Worm (Caenorhabditis elegans) whole organism, L1 larva: ENCODE results near the gene ribo-1.

Source experiments
- C04F5.9 ChIP-seq: sonication (generic microtip); optimal IDR thresholded peaks from 2 replicates; lab custom pipeline; 2016; ENCODE audit warnings: missing genetic modification characterization, missing compliant biosample characterization
- C16A3.4 ChIP-seq: fragments of 150-350 bp; optimal IDR thresholded peaks from 2 replicates; lab custom pipeline; 2014; ENCODE audit warnings: missing biosample characterization, missing genetic modification characterization
- F16B12.6 ChIP-seq: fragments of 150-350 bp; optimal IDR thresholded peaks from 2 replicates; lab custom pipeline; 2014; ENCODE audit warnings: missing biosample characterization, missing genetic modification characterization
- Y116A8C.19 ChIP-seq: sonication (generic microtip); optimal IDR thresholded peaks from 2 replicates; lab custom pipeline; 2016; ENCODE audit warnings: missing compliant biosample characterization, missing genetic modification characterization, borderline replicate concordance
- aly-2 ChIP-seq: fragments of 150-350 bp; optimal IDR thresholded peaks from 2 replicates; lab custom pipeline; 2014; ENCODE audit warnings: missing biosample characterization, missing genetic modification characterization
- ama-1 ChIP-seq: fragments of 150-350 bp; optimal IDR thresholded peaks from 2 replicates; lab custom pipeline; 2014
- blmp-1 ChIP-seq: fragments of 150-350 bp; optimal IDR thresholded peaks from 2 replicates; lab custom pipeline; 2014; ENCODE audit warnings: missing biosample characterization, missing genetic modification characterization
- ceh-63 ChIP-seq: fragments of 200-800 bp; sonication (Bioruptor generic); optimal IDR thresholded peaks from 2 replicates; lab custom pipeline; 2018; ENCODE audit warnings: mild to moderate bottlenecking, missing genetic modification characterization, missing compliant biosample characterization
- ceh-82 ChIP-seq, 3 experiments: fragments of 150-350 bp in 1 of 3; sonication (generic microtip) in 2 of 3; optimal IDR thresholded peaks; 2 replicates each; lab custom pipeline; 2014 to 2017; ENCODE audit warnings: missing biosample characterization in 3 of 3, missing genetic modification characterization in 3 of 3
- ceh-88 ChIP-seq: fragments of 200-800 bp; sonication (Bioruptor generic); IDR thresholded peaks from 2 replicates; pipeline ENCODE4 v1.3.6; 2022; ENCODE audit warnings: missing genetic modification characterization, missing compliant biosample characterization
- ceh-90 ChIP-seq: sonication (generic microtip); optimal IDR thresholded peaks from 2 replicates; lab custom pipeline; 2016; ENCODE audit warnings: missing genetic modification characterization, missing compliant biosample characterization
- dpl-1 ChIP-seq, 3 experiments: fragments of 150-350 bp in 2 of 3; sonication (generic microtip) in 1 of 3; optimal IDR thresholded peaks; 2 replicates each; lab custom pipeline; 2014 to 2017; ENCODE audit warnings: missing biosample characterization in 3 of 3, missing genetic modification characterization in 3 of 3, missing genetic modification reagents in 3 of 3
- efl-3 ChIP-seq: fragments of 200-800 bp; sonication (Bioruptor generic); optimal IDR thresholded peaks from 2 replicates; lab custom pipeline; 2018; ENCODE audit warnings: mild to moderate bottlenecking, missing genetic modification characterization, missing compliant biosample characterization
- egl-27 ChIP-seq, 2 experiments: fragments of 150-350 bp in 1 of 2; sonication (generic microtip); optimal IDR thresholded peaks; 3 replicates each; lab custom pipeline; 2017 to 2018; ENCODE audit warnings: missing biosample characterization in 2 of 2, missing genetic modification characterization in 2 of 2, missing genetic modification reagents in 2 of 2
- fkh-4 ChIP-seq: sonication (generic microtip); optimal IDR thresholded peaks from 2 replicates; lab custom pipeline; 2016; ENCODE audit warnings: missing compliant biosample characterization, missing genetic modification characterization, borderline replicate concordance
- fos-1 ChIP-seq: fragments of 150-350 bp; optimal IDR thresholded peaks from 2 replicates; lab custom pipeline; 2014; ENCODE audit warnings: missing biosample characterization, missing genetic modification characterization
- grh-1 ChIP-seq: fragments of 200-800 bp; sonication (Bioruptor generic); IDR thresholded peaks from 2 replicates; pipeline ENCODE4 v1.3.6; 2022; ENCODE audit warnings: missing genetic modification reagents, missing genetic modification characterization, missing compliant biosample characterization
- hlh-17 ChIP-seq: fragments of 200-800 bp; sonication (Bioruptor generic); optimal IDR thresholded peaks from 2 replicates; lab custom pipeline; 2018; ENCODE audit warnings: missing genetic modification characterization, mild to moderate bottlenecking, missing compliant biosample characterization, moderate library complexity, borderline replicate concordance
- hpl-2 ChIP-seq: fragments of 150-350 bp; optimal IDR thresholded peaks from 2 replicates; lab custom pipeline; 2014; ENCODE audit warnings: missing biosample characterization, missing genetic modification reagents, missing genetic modification characterization
- lin-15B ChIP-seq: fragments of 150-350 bp; sonication (generic microtip); optimal IDR thresholded peaks from 3 replicates; lab custom pipeline; 2014; ENCODE audit warnings: missing biosample characterization, missing genetic modification characterization
- lin-35 ChIP-seq, 2 experiments: fragments of 150-350 bp; optimal IDR thresholded peaks; 2 replicates each; lab custom pipeline; 2014; ENCODE audit warnings: missing biosample characterization in 2 of 2, missing genetic modification characterization in 2 of 2, missing genetic modification reagents in 2 of 2
- lin-39 ChIP-seq: fragments of 150-350 bp; optimal IDR thresholded peaks from 2 replicates; lab custom pipeline; 2014; ENCODE audit warnings: missing biosample characterization, missing genetic modification reagents, missing genetic modification characterization
- lsy-2 ChIP-seq, 2 experiments: fragments of 150-350 bp; optimal IDR thresholded peaks; 2 replicates each; lab custom pipeline; 2014; ENCODE audit warnings: missing biosample characterization in 2 of 2, missing genetic modification characterization in 2 of 2
- mab-9 ChIP-seq: fragments of 200-800 bp; sonication (Bioruptor generic); IDR thresholded peaks from 2 replicates; pipeline ENCODE4 v1.3.6; 2022; ENCODE audit warnings: missing genetic modification reagents, missing genetic modification characterization, missing compliant biosample characterization
- mef-2 ChIP-seq: fragments of 150-350 bp; optimal IDR thresholded peaks from 2 replicates; lab custom pipeline; 2014; ENCODE audit warnings: missing biosample characterization, missing genetic modification characterization
- mep-1 ChIP-seq: fragments of 150-350 bp; optimal IDR thresholded peaks from 2 replicates; lab custom pipeline; 2014; ENCODE audit warnings: missing biosample characterization, missing genetic modification characterization
- nhr-237 ChIP-seq: fragments of 150-350 bp; optimal IDR thresholded peaks from 2 replicates; lab custom pipeline; 2014; ENCODE audit warnings: missing biosample characterization, missing genetic modification characterization
- nhr-28 ChIP-seq: fragments of 150-350 bp; optimal IDR thresholded peaks from 2 replicates; lab custom pipeline; 2014; ENCODE audit warnings: missing biosample characterization, missing genetic modification characterization
- nhr-47 ChIP-seq: sonication (generic microtip); optimal IDR thresholded peaks from 2 replicates; lab custom pipeline; 2016; ENCODE audit warnings: mild to moderate bottlenecking, missing genetic modification characterization, moderate library complexity, missing compliant biosample characterization
- nhr-71 ChIP-seq: sonication (generic microtip); optimal IDR thresholded peaks from 2 replicates; lab custom pipeline; 2016; ENCODE audit warnings: mild to moderate bottlenecking, missing genetic modification characterization, moderate library complexity, missing compliant biosample characterization
- nhr-77 ChIP-seq: fragments of 150-350 bp; optimal IDR thresholded peaks from 2 replicates; lab custom pipeline; 2014; ENCODE audit warnings: missing biosample characterization, missing genetic modification characterization
- nhr-84 ChIP-seq: sonication (generic microtip); optimal IDR thresholded peaks from 2 replicates; lab custom pipeline; 2017; ENCODE audit warnings: missing biosample characterization, missing genetic modification characterization
- nhr-85 ChIP-seq: sonication (generic microtip); peaks from one replicate; lab custom pipeline; 2016; ENCODE audit warnings: missing genetic modification characterization, inconsistent platforms, missing compliant biosample characterization
- pag-3 ChIP-seq: sonication (generic microtip); optimal IDR thresholded peaks from 2 replicates; lab custom pipeline; 2017; ENCODE audit warnings: missing genetic modification characterization, mild to moderate bottlenecking, missing compliant biosample characterization, antibody characterized with exemption, borderline replicate concordance; ENCODE audit not compliant: insufficient read depth
- pax-3 ChIP-seq: fragments of 200-800 bp; sonication (Bioruptor generic); optimal IDR thresholded peaks from 2 replicates; lab custom pipeline; 2018; ENCODE audit warnings: mild to moderate bottlenecking, missing genetic modification characterization, moderate library complexity, missing compliant biosample characterization
- rnt-1 ChIP-seq: sonication (generic microtip); optimal IDR thresholded peaks from 2 replicates; lab custom pipeline; 2016; ENCODE audit warnings: mild to moderate bottlenecking, missing genetic modification characterization, moderate library complexity, missing compliant biosample characterization
- snu-23 ChIP-seq: sonication (generic microtip); optimal IDR thresholded peaks from 2 replicates; lab custom pipeline; 2016; ENCODE audit warnings: missing genetic modification characterization, missing compliant biosample characterization
- sox-4 ChIP-seq: sonication (generic microtip); optimal IDR thresholded peaks from 2 replicates; lab custom pipeline; 2016; ENCODE audit warnings: missing genetic modification characterization, missing compliant biosample characterization
- sup-37 ChIP-seq: fragments of 200-800 bp; sonication (Bioruptor generic); optimal IDR thresholded peaks from 2 replicates; lab custom pipeline; 2018; ENCODE audit warnings: mild to moderate bottlenecking, missing genetic modification characterization, missing compliant biosample characterization
- tbx-2 ChIP-seq: sonication (generic microtip); optimal IDR thresholded peaks from 2 replicates; lab custom pipeline; 2016; ENCODE audit warnings: missing genetic modification characterization, missing compliant biosample characterization
- unc-130 ChIP-seq: fragments of 150-350 bp; optimal IDR thresholded peaks from 2 replicates; lab custom pipeline; 2017; ENCODE audit warnings: missing biosample characterization, missing genetic modification characterization, inconsistent platforms
- unc-30 ChIP-seq: sonication (generic microtip); optimal IDR thresholded peaks from 2 replicates; lab custom pipeline; 2017; ENCODE audit warnings: missing biosample characterization, missing genetic modification characterization
- unc-62 ChIP-seq: fragments of 150-350 bp; optimal IDR thresholded peaks from 2 replicates; lab custom pipeline; 2014; ENCODE audit warnings: missing biosample characterization, missing genetic modification reagents, missing genetic modification characterization
- unc-98 ChIP-seq: fragments of 200-800 bp; sonication (Bioruptor generic); IDR thresholded peaks from 2 replicates; pipeline ENCODE4 v1.3.6; 2022; ENCODE audit warnings: missing genetic modification characterization, missing compliant biosample characterization
- vab-15 ChIP-seq: sonication (generic microtip); optimal IDR thresholded peaks from 2 replicates; lab custom pipeline; 2017; ENCODE audit warnings: missing genotype, mild to moderate bottlenecking, missing genetic modification characterization, missing compliant biosample characterization
- zag-1 ChIP-seq: fragments of 150-350 bp; optimal IDR thresholded peaks from 2 replicates; lab custom pipeline; 2014; ENCODE audit warnings: missing biosample characterization, missing genetic modification characterization
- zip-4 ChIP-seq: fragments of 200-800 bp; sonication (Bioruptor generic); optimal IDR thresholded peaks from 2 replicates; lab custom pipeline; 2018; ENCODE audit warnings: mild to moderate bottlenecking, missing genetic modification characterization, moderate library complexity, missing compliant biosample characterization
- ztf-11 ChIP-seq, 2 experiments: sonication (generic microtip); optimal IDR thresholded peaks; 2 replicates each; lab custom pipeline; 2016 to 2017; ENCODE audit warnings: missing genetic modification characterization in 2 of 2, missing biosample characterization in 1 of 2, missing compliant biosample characterization in 1 of 2

Gene ribo-1

DNA sequence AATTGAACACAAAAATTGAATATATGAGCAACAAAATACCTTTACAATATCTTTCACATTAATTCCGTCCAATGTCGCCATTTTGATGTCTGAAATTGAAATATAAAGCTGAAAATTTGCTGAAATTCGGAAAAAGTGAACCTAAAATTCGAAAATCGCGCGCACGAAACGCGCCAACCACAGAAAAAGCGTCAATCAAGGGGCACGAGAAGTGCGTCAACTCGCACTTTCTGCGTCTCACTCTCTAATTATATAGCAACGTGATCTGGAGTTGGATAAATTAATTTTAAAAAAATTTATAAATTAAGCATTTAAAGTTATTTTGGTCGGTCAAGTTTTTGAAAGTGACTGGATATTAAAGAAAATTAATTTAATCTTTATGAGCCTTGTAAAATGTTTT, 8.8 kb downstream of the ribo-1 start, which contains the start of gene ruvb-2 (continued):
- TF ChIP-seq nhr-85 (tag; lab: Kevin White, UChicago) (peak; percentile 92), nhr-71 (tag; lab: Kevin White, UChicago) (peak; percentile 94), hpl-2 (GFP tag; lab: Kevin White, UChicago) (peak; percentile 42), zag-1 (peak; percentile 23), lsy-2 (tag; optimal IDR thresholded peaks at IDR 0.05; lab: Kevin White, UChicago) (peak; percentile 92 to 94), nhr-237 (peak; percentile 48), lin-39 (tag; lab: Kevin White, UChicago) (peak; percentile 93), lin-35 (GFP tag; optimal IDR thresholded peaks at IDR 0.05; lab: Kevin White, UChicago) (peak; percentile 91 to 95), ztf-11 (tag; optimal IDR thresholded peaks at IDR 0.05; lab: Kevin White, UChicago) (peak in 1 of 2 experiments; percentile 62), vab-15 (no peak), ceh-90 (peak; percentile 8), efl-3 (GFP tag; lab: Kevin White, UChicago) (no peak), grh-1 (peak; percentile 82), hlh-17 (GFP tag; lab: Kevin White, UChicago) (no peak), ama-1 (lab: Kevin White, UChicago) (peak; percentile 14), sox-4 (tag; lab: Kevin White, UChicago) (peak; percentile 69), nhr-28 (no peak), ceh-88 (peak; percentile 54), egl-27 (tag; optimal IDR thresholded peaks at IDR 0.05; lab: Kevin White, UChicago) (no peak), zip-4 (GFP tag; lab: Kevin White, UChicago) (peak; percentile 64), dpl-1 (GFP tag; optimal IDR thresholded peaks at IDR 0.05; lab: Kevin White, UChicago) (peak; percentile 89 to 92 (median 91)), lin-15B (tag; lab: Kevin White, UChicago) (peak; percentile 91), fkh-4 (tag; lab: Kevin White, UChicago) (peak; percentile 60), unc-30 (tag; lab: Kevin White, UChicago) (no peak), C16A3.4 (tag; lab: Kevin White, UChicago) (peak; percentile 92), mep-1 (tag; lab: Kevin White, UChicago) (peak; percentile 98), ceh-82 (tag; optimal IDR thresholded peaks at IDR 0.05; lab: Kevin White, UChicago) (peak; percentile 77 to 92 (median 77)), unc-62 (GFP tag; lab: Kevin White, UChicago) (no peak), Y116A8C.19 (no peak), fos-1 (tag; lab: Kevin White, UChicago) (peak; percentile 69), nhr-47 (tag; lab: Kevin White, UChicago) (peak; percentile 93)
- TF ChIP-seq, all 84 proteins: peak for 62

DNA sequence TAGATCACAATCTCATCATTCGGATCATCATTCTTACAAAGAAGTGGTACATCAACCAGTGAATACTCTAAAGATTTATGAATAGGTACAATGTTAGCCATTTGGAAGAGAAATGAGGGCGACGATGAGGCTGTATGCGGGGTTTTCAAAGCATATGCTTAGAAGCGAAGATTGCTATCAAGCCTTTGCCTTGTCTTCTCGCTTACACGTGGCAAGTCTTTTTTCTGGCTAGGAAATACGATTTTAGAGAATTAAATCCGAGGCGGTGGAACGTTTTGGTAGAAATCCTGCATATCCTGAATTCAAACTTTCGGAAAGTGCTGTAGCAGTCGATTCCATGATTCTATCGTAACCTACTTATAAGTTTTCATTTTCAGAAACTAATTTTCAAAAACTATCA, 9.6 kb downstream of the ribo-1 start, which contains the start of gene T22D1.18:
TSS of gene T22D1.18 (minus strand) at position 101 of the 400 bp plus-strand sequence.
- no peak for TF ChIP-seq C04F5.9 (tag; lab: Kevin White, UChicago)
- no peak for TF ChIP-seq aly-2 (tag; lab: Kevin White, UChicago)
- TF ChIP-seq tbx-2: no peak
- no peak for TF ChIP-seq pag-3 (tag; lab: Kevin White, UChicago)
- TF ChIP-seq unc-130 (tag; lab: Kevin White, UChicago): no peak
- peak; percentile 67 for TF ChIP-seq nhr-85 (tag; lab: Kevin White, UChicago)

- TF ChIP-seq lin-15B (tag; lab: Kevin White, UChicago): no peak
- no peak for TF ChIP-seq nhr-84 (tag; lab: Kevin White, UChicago)
- TF ChIP-seq blmp-1 (tag; lab: Kevin White, UChicago): no peak
- TF ChIP-seq dpl-1 (GFP tag; optimal IDR thresholded peaks at IDR 0.05; lab: Kevin White, UChicago): no peak
- TF ChIP-seq F16B12.6: no peak
- TF ChIP-seq Y116A8C.19: no peak
- no peak for TF ChIP-seq snu-23 (GFP tag; lab: Kevin White, UChicago)
- no peak for TF ChIP-seq ceh-63
- no peak for TF ChIP-seq ama-1 (lab: Kevin White, UChicago)
- no peak for TF ChIP-seq mab-9 (GFP tag; lab: Robert Waterston, UW)
- TF ChIP-seq ceh-90: no peak
- TF ChIP-seq mef-2 (tag; lab: Kevin White, UChicago): no peak
- TF ChIP-seq rnt-1 (tag; lab: Kevin White, UChicago): no peak
- TF ChIP-seq fkh-4 (tag; lab: Kevin White, UChicago): no peak
- TF ChIP-seq C04F5.9 (tag; lab: Kevin White, UChicago): no peak
- TF ChIP-seq unc-98: no peak
- no peak for TF ChIP-seq hpl-2 (GFP tag; lab: Kevin White, UChicago)
- no peak for TF ChIP-seq sup-37
- no peak for TF ChIP-seq pax-3 (tag; lab: Kevin White, UChicago)
- TF ChIP-seq nhr-77 (tag; lab: Kevin White, UChicago): no peak
- TF ChIP-seq, all 84 proteins: peak for 0
Measured at ce11 chrIV:6923070-6923469, 12.6 kb downstream of the ribo-1 start, which contains the start of gene T22D1.1. T22D1.1 (plus strand) TSS chrIV:6923370.
